Worm (Caenorhabditis elegans) whole organism, L2 larva: ENCODE data around the gene fbxc-30.
"Not testable (repeated sequence)": the region's sequence is repeated elsewhere in the genome, so short reads cannot be mapped to it uniquely, and the experiment has no call there.

Experiments
- blmp-1 ChIP-seq: sonication (generic microtip); optimal IDR thresholded peaks from 2 replicates; lab custom pipeline; 2017; ENCODE audit warnings: missing genetic modification characterization, mild to moderate bottlenecking, missing compliant biosample characterization, antibody characterized with exemption, moderate library complexity; ENCODE audit not compliant: insufficient read depth
- mab-5 ChIP-seq: fragments of 150-350 bp; optimal IDR thresholded peaks from 2 replicates; lab custom pipeline; 2014; ENCODE audit warnings: missing biosample characterization, missing genetic modification characterization
- peb-1 ChIP-seq: fragments of 150-350 bp; optimal IDR thresholded peaks from 2 replicates; lab custom pipeline; 2014; ENCODE audit warnings: missing biosample characterization, missing genetic modification characterization
- sem-4 ChIP-seq: fragments of 150-350 bp; optimal IDR thresholded peaks from 2 replicates; lab custom pipeline; 2014; ENCODE audit warnings: missing biosample characterization, missing genetic modification reagents, missing genetic modification characterization
- ztf-1 ChIP-seq: fragments of 200-800 bp; sonication (Bioruptor generic); conservative IDR thresholded peaks from 2 replicates; pipeline ENCODE4 v1.3.6; 2022; ENCODE audit warnings: missing genetic modification characterization, missing compliant biosample characterization

Gene fbxc-30

ce11 chrII:966962-967361 is 49.5 kb downstream of the fbxc-30 start, which contains the start of gene fbxc-18:
TSS of gene fbxc-18 (minus strand) at chrII:967062.
- not testable (repeated sequence) for TF ChIP-seq ztf-1; mab-5 (tag; lab: Kevin White, UChicago); peb-1 (tag; lab: Kevin White, UChicago)

ce11 chrII:968106-968505 is 50.7 kb downstream of the fbxc-30 start, which contains the start of gene C32B5.6:
TSS of gene C32B5.6 (plus strand) at chrII:968406.
- TF ChIP-seq ztf-1; blmp-1; sem-4 (tag; lab: Kevin White, UChicago): not testable (repeated sequence)
- TF ChIP-seq, all 48 proteins: peak for 0; not testable (repeated sequence) for 48
